Worm (Caenorhabditis elegans): ENCODE results near the gene C17G10.13.

Gene C17G10.13

ce11 chrII:5594210-5594764 lies 4.7 kb upstream of the C17G10.13 start, which contains the start of gene ttc-4 (continued):
- TF ChIP-seq pqm-1 (tag; optimal IDR thresholded peaks at IDR 0.05) = no peak
- no peak for TF ChIP-seq pag-3 (tag; optimal IDR thresholded peaks at IDR 0.05; ENCODE audit: borderline replicate concordance)
- no peak for TF ChIP-seq ceh-48 (tag; optimal IDR thresholded peaks at IDR 0.05)
- TF ChIP-seq ceh-9 (tag; optimal IDR thresholded peaks at IDR 0.05) = no peak
- TF ChIP-seq mec-3 (tag; optimal IDR thresholded peaks at IDR 0.05; ENCODE audit: borderline replicate concordance) = no peak
- TF ChIP-seq hlh-13 (GFP tag; optimal IDR thresholded peaks at IDR 0.05) = no peak
- peak; percentile 80 for TF ChIP-seq tbx-2 (tag; optimal IDR thresholded peaks at IDR 0.05)
- peak; percentile 27 for TF ChIP-seq lim-6 (tag; optimal IDR thresholded peaks at IDR 0.05)
- TF ChIP-seq K02D7.2 (tag; optimal IDR thresholded peaks at IDR 0.05) = no peak
- no peak for TF ChIP-seq ama-1 (optimal IDR thresholded peaks at IDR 0.05)
- TF ChIP-seq odd-2 (tag; optimal IDR thresholded peaks at IDR 0.05) = no peak
- TF ChIP-seq ttx-3 (tag; optimal IDR thresholded peaks at IDR 0.05) = no peak
- TF ChIP-seq pat-9 (tag; optimal IDR thresholded peaks at IDR 0.05) = no peak
- no peak for TF ChIP-seq nfya-1 (tag; optimal IDR thresholded peaks at IDR 0.05)
- peak; percentile 56 for TF ChIP-seq ets-4 (tag; optimal IDR thresholded peaks at IDR 0.05)
- peak; percentile 58 for TF ChIP-seq hlh-8 (tag; optimal IDR thresholded peaks at IDR 0.05)
- TF ChIP-seq hlh-30 (tag; optimal IDR thresholded peaks at IDR 0.05; ENCODE audit: insufficient read depth) = no peak
- TF ChIP-seq ztf-16 (tag; optimal IDR thresholded peaks at IDR 0.05) = no peak
- peak; percentile 54 for TF ChIP-seq F13H6.1 (tag; optimal IDR thresholded peaks at IDR 0.05)
- peak; percentile 33 for TF ChIP-seq rnt-1 (tag; optimal IDR thresholded peaks at IDR 0.05)
- no peak for TF ChIP-seq hlh-6 (tag; optimal IDR thresholded peaks at IDR 0.05)
- no peak for TF ChIP-seq eyg-1 (tag; optimal IDR thresholded peaks at IDR 0.05)
- TF ChIP-seq lin-11 (tag; optimal IDR thresholded peaks at IDR 0.05) = no peak
- peak; percentile 8 for TF ChIP-seq tbx-7 (tag; optimal IDR thresholded peaks at IDR 0.05)
- TF ChIP-seq sox-2 (GFP tag; IDR thresholded peaks at IDR 0.05) = no peak
- TF ChIP-seq gmeb-2 (tag; optimal IDR thresholded peaks at IDR 0.05) = no peak
- no peak for TF ChIP-seq pha-4 (tag; optimal IDR thresholded peaks at IDR 0.05)
- TF ChIP-seq zip-5 (tag; optimal IDR thresholded peaks at IDR 0.05) = peak; percentile 71
- no peak for TF ChIP-seq elt-4 (tag; optimal IDR thresholded peaks at IDR 0.05)
- peak; percentile 90 for TF ChIP-seq ceh-31 (tag; optimal IDR thresholded peaks at IDR 0.05)
- TF ChIP-seq C08G9.2 (tag; optimal IDR thresholded peaks at IDR 0.05) = peak; percentile 71
- peak; percentile 29 for TF ChIP-seq unc-86 (tag; optimal IDR thresholded peaks at IDR 0.05)
- no peak for TF ChIP-seq K09A11.1 (tag; optimal IDR thresholded peaks at IDR 0.05; ENCODE audit: insufficient read depth)
- TF ChIP-seq T23F11.4 (GFP tag; optimal IDR thresholded peaks at IDR 0.05) = no peak

- TF ChIP-seq hlh-30 (tag; optimal IDR thresholded peaks at IDR 0.05; ENCODE audit: insufficient read depth) (peak; percentile 95), dmd-4 (tag; optimal IDR thresholded peaks at IDR 0.05; ENCODE audit: borderline replicate concordance) (no peak), ceh-18 (tag; optimal IDR thresholded peaks at IDR 0.05) (peak; percentile 81), ceh-48 (tag; optimal IDR thresholded peaks at IDR 0.05) (no peak), unc-55 (GFP tag; optimal IDR thresholded peaks at IDR 0.05) (peak; percentile 64), hlh-6 (tag; optimal IDR thresholded peaks at IDR 0.05) (peak; percentile 38), sox-2 (GFP tag; IDR thresholded peaks at IDR 0.05) (peak; percentile 18; the same call in 1 of the 2 replicates), unc-42 (tag; optimal IDR thresholded peaks at IDR 0.05) (peak; percentile 59), ceh-31 (tag; optimal IDR thresholded peaks at IDR 0.05) (peak; percentile 65), ceh-45 (GFP tag; IDR thresholded peaks at IDR 0.05) (0 out of 2 replicates have a peak, but pooled peaks have one; percentile 24), rnt-1 (tag; optimal IDR thresholded peaks at IDR 0.05) (peak; percentile 37), K09A11.1 (tag; optimal IDR thresholded peaks at IDR 0.05; ENCODE audit: insufficient read depth) (no peak), elt-2 (tag; optimal IDR thresholded peaks at IDR 0.05) (peak; percentile 57), nfya-1 (tag; optimal IDR thresholded peaks at IDR 0.05) (peak; percentile 72), tbx-2 (tag; optimal IDR thresholded peaks at IDR 0.05) (peak; percentile 76), hlh-8 (tag; optimal IDR thresholded peaks at IDR 0.05) (peak; percentile 13), sdc-2 (tag; optimal IDR thresholded peaks at IDR 0.05) (peak; percentile 33), ref-2 (tag; optimal IDR thresholded peaks at IDR 0.05) (peak; percentile 56), ceh-34 (tag; optimal IDR thresholded peaks at IDR 0.05) (peak; percentile 69), npax-4 (tag; optimal IDR thresholded peaks at IDR 0.05) (no peak)
Observed at ce11 chrII:5593377-5593932, 3.9 kb upstream of the C17G10.13 start, which contains the start of gene cdc-14. TSS of gene cdc-14 (minus strand) at chrII:5593427.

Data from whole organism, late embryonic.